Worm (Caenorhabditis elegans) whole organism, midembryonic: ENCODE measurements around the gene C17B7.3.
"Not testable (repeated sequence)": the region's sequence is repeated elsewhere in the genome, so short reads cannot be mapped to it uniquely, and the experiment has no call there.

Experiments
- T22C8.4 ChIP-seq: fragments of 200-800 bp; sonication (Bioruptor generic); IDR thresholded peaks from 2 replicates; pipeline ENCODE4 v1.3.6; 2022; ENCODE audit warnings: missing genetic modification characterization, missing compliant biosample characterization
- cog-1 ChIP-seq: sonication (generic microtip); optimal IDR thresholded peaks from 2 replicates; lab custom pipeline; 2016; ENCODE audit warnings: missing genetic modification characterization, missing compliant biosample characterization
- flt-1 ChIP-seq: fragments of 200-800 bp; sonication (Bioruptor generic); IDR thresholded peaks from 2 replicates; pipeline ENCODE4 v1.3.6; 2022; ENCODE audit warnings: missing genetic modification characterization, missing compliant biosample characterization
- klf-2 ChIP-seq: fragments of 200-800 bp; sonication (Bioruptor generic); conservative IDR thresholded peaks from 2 replicates; pipeline ENCODE4 v1.3.6; 2022; ENCODE audit warnings: missing genetic modification reagents, missing genetic modification characterization, missing compliant biosample characterization
- med-1 ChIP-seq: sonication (generic microtip); optimal IDR thresholded peaks from 2 replicates; lab custom pipeline; 2017; ENCODE audit warnings: missing genetic modification characterization, mild to moderate bottlenecking, missing compliant biosample characterization, antibody characterized with exemption, missing genetic modification reagents; ENCODE audit not compliant: insufficient read depth
- ref-1 ChIP-seq: fragments of 200-800 bp; sonication (Bioruptor generic); conservative IDR thresholded peaks from 2 replicates; pipeline ENCODE4 v1.3.6; 2022; ENCODE audit warnings: missing genetic modification reagents, missing genetic modification characterization, missing compliant biosample characterization
- tab-1 ChIP-seq: fragments of 200-800 bp; sonication (Bioruptor generic); IDR thresholded peaks from 2 replicates; pipeline ENCODE4 v1.3.6; 2022; ENCODE audit warnings: missing genetic modification characterization, missing compliant biosample characterization
- ztf-23 ChIP-seq: fragments of 200-800 bp; sonication (Bioruptor generic); IDR thresholded peaks from 2 replicates; pipeline ENCODE4 v1.3.6; 2022; ENCODE audit warnings: missing genetic modification reagents, missing genetic modification characterization, missing compliant biosample characterization
- ztf-29 ChIP-seq: fragments of 200-800 bp; sonication (Bioruptor generic); IDR thresholded peaks from 2 replicates; pipeline ENCODE4 v1.3.6; 2022; ENCODE audit warnings: missing genetic modification reagents, missing genetic modification characterization, missing compliant biosample characterization

C17B7.3 gene

DNA sequence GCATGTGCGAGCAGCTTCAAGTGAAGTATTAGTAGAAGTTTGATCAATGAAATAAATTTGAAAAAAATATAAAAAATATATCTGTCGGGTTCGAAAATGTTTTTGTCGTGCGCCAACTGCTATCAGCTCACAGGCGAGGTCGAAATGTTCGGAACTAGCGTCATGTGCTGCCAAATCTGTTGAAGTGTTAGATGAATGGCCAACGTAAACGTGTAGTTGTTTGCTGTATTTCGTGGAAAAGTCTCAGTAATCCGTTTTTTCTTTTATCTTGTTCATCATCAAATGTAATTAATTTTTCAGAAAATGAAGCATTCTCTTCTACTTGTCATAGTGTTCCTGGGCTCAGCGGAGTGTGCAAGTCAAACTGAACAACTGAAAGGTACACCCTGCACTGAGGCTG, 7.3 kb downstream of the C17B7.3 start, which contains the start of gene C17B7.15:
Gene C17B7.15, plus strand, starts transcription at position 301 of the 400 bp plus-strand sequence.
- TF ChIP-seq flt-1 (no peak), tab-1 (GFP tag; lab: Robert Waterston, UW) (no peak), ztf-29 (GFP tag; lab: Robert Waterston, UW) (no peak), cog-1 (no peak), ztf-23 (GFP tag; lab: Robert Waterston, UW) (no peak), ref-1 (GFP tag; lab: Robert Waterston, UW) (no peak), T22C8.4 (no peak), med-1 (GFP tag; lab: Kevin White, UChicago) (no peak), klf-2 (no peak)

DNA sequence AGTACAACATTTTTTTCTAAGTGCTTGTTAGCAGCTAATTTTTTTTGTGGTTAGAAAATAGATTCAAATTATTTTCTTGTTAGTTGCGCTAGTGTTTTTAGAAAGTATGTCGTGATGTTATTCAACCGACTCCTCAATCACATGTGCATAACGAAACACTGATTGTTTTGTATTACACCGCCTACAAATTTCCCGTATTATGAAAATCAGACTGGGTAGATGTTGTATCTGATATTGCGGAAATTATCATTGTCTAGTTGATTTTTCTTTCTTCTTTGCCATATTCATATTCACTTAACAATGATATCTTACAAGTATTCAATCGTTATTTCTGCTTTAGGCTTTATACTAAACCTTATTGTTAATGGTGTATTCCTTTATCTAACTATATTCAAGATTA, 8.7 kb downstream of the C17B7.3 start, which contains the start of gene str-63:
Gene str-63, plus strand, starts transcription at position 301 of the 400 bp plus-strand sequence.
- TF ChIP-seq flt-1 (no peak), tab-1 (GFP tag; lab: Robert Waterston, UW) (no peak), ref-1 (GFP tag; lab: Robert Waterston, UW) (no peak), cog-1 (no peak), ztf-29 (GFP tag; lab: Robert Waterston, UW) (no peak), med-1 (GFP tag; lab: Kevin White, UChicago) (no peak), klf-2 (no peak), ztf-23 (GFP tag; lab: Robert Waterston, UW) (no peak), T22C8.4 (no peak)

DNA sequence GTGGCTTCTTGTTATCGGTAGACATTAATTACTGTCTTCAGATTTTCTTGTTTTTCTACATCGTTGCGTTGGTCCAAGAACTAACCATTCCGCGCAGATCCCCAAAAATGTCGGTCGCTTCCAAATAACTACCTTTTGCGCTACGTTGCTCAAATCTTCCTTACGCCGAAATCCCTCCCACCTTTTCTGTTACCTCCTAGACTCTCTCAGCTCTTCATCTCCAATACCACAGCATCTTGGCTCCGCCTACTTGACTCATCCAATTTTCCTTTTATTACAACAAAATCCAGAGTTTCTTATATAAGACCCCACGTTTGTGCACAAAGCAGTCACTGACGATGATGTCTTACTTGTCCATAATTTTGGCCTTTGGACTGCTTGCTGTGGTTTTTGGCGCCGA, 10.3 kb downstream of the C17B7.3 start, which contains the start of gene C17B7.12:
Gene C17B7.12, plus strand, starts transcription at position 301 of the 400 bp plus-strand sequence.
- TF ChIP-seq T22C8.4 (no peak), ref-1 (GFP tag; lab: Robert Waterston, UW) (no peak), med-1 (GFP tag; lab: Kevin White, UChicago) (no peak), klf-2 (no peak), flt-1 (no peak), ztf-23 (GFP tag; lab: Robert Waterston, UW) (no peak), tab-1 (GFP tag; lab: Robert Waterston, UW) (no peak), ztf-29 (GFP tag; lab: Robert Waterston, UW) (no peak), cog-1 (no peak)

DNA sequence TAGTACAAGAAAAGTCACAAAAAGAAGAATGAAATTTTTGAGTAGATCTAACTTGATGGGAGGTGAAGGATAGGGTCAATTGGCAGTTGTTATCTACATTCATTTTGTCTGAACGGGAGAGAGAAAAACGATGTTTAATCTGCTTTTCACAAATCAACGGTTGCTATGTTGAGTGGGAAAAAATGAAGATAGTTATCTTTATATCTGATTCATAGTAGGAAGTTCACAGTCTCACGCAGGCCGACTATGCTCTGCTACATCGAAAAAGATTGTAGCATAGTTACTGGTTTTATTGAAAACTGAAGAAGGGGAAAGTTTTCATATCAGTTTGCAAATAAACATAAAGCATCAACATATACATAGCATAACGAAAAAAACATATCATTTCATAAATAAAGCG, 12.9 kb downstream of the C17B7.3 start:
- TF ChIP-seq klf-2 (no peak), cog-1 (no peak)

DNA sequence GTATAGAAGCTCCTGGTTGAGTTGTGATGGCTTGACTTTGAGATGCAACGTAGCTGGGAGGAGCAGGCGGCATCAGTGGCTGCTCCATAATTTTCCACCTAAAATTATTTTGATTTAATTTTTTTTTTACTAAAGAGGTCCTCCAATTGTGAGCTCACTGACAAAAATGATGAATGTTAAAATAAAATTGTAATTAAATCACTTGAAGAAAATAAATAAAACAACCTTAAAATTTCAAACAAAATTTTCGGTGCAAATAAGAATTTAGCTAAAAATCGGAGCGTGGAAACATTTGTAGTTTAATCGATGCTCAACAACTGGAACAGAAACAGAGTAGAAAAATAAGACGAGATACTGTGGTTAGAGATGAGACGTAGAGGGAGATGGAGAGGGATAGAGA, 14.5 kb downstream of the C17B7.3 start, which contains the start of gene scrm-3:
Gene scrm-3, minus strand, starts transcription at position 101 of the 400 bp plus-strand sequence.
- no peak for TF ChIP-seq flt-1
- no peak for TF ChIP-seq med-1 (GFP tag; lab: Kevin White, UChicago)
- TF ChIP-seq ztf-23 (GFP tag; lab: Robert Waterston, UW) = no peak

DNA sequence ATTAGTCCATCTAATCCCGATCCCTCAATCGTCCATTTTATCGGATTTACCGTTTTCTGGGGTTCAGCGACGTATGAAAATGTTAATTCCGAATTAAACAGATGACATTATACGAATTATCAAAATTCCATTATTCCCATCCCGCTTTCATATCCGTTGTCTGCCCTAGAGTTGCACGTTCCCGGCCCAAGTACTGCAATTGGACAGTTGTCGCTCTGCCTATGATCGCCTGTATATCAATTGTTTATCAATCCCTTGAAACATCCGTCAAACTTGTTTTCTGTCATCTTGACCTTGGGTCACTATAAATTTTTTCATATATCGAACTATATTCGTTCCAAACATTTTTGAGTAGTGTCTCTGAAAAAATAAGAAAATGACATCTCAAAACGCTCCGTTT, 15.7 kb downstream of the C17B7.3 start, which contains the start of gene C04E12.5:
Gene C04E12.5, plus strand, starts transcription at position 301 of the 400 bp plus-strand sequence.
- TF ChIP-seq flt-1 (no peak), cog-1 (no peak), klf-2 (no peak), tab-1 (GFP tag; lab: Robert Waterston, UW) (no peak), med-1 (GFP tag; lab: Kevin White, UChicago) (no peak), ztf-23 (GFP tag; lab: Robert Waterston, UW) (no peak), T22C8.4 (no peak), ztf-29 (GFP tag; lab: Robert Waterston, UW) (no peak)

DNA sequence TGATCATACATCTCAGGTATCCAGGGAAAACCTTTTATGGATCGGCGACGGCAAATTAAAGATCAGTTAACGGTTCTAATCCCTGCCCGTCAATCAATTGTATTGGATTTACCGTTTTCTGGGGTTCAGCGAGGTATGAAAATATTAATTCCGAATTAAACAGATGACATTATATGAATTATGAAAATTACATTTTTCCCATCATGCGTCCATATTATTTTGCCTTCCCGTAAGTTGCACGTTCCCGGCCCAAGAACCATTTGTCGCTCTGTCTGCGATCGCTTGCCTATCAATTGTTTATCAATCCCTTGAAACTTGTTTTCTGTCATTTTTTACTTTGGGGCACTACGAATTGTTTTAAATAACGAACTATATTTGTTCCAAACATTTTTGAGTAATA, 19.0 kb downstream of the C17B7.3 start:
- TF ChIP-seq flt-1 = no peak
- TF ChIP-seq cog-1 = no peak
- TF ChIP-seq med-1 (GFP tag; lab: Kevin White, UChicago) = no peak
- TF ChIP-seq tab-1 (GFP tag; lab: Robert Waterston, UW) = no peak
- no peak for TF ChIP-seq T22C8.4
- TF ChIP-seq ref-1 (GFP tag; lab: Robert Waterston, UW) = no peak
- no peak for TF ChIP-seq klf-2
- no peak for TF ChIP-seq ztf-23 (GFP tag; lab: Robert Waterston, UW)
- no peak for TF ChIP-seq ztf-29 (GFP tag; lab: Robert Waterston, UW)

DNA sequence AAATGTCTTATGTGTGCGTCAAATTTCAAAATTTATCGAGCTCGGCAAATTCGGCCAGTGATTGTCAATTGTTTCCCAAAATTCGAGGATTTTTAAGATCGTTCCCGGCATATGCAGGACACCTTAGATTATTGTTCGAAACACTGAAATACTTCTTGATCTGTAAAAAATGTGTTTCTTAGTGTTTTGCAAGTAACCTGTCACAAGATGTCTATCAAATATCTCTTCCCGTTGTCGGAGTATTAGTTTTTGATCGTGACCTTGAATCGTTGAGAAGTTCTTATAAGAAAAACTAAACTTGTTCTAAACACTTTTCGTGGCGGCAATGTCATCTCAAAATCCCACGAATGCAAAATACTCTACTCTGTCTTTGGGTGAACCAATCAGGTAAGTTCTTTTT, 19.9 kb downstream of the C17B7.3 start, which contains the start of gene C04E12.4:
Gene C04E12.4, plus strand, starts transcription at position 301 of the 400 bp plus-strand sequence.
- TF ChIP-seq klf-2 = no peak
- TF ChIP-seq ztf-23 (GFP tag; lab: Robert Waterston, UW) = no peak
- no peak for TF ChIP-seq cog-1
- TF ChIP-seq ztf-29 (GFP tag; lab: Robert Waterston, UW) = no peak
- no peak for TF ChIP-seq tab-1 (GFP tag; lab: Robert Waterston, UW)
- TF ChIP-seq T22C8.4 = no peak
- no peak for TF ChIP-seq flt-1
- TF ChIP-seq ref-1 (GFP tag; lab: Robert Waterston, UW) = no peak
- no peak for TF ChIP-seq med-1 (GFP tag; lab: Kevin White, UChicago)

DNA sequence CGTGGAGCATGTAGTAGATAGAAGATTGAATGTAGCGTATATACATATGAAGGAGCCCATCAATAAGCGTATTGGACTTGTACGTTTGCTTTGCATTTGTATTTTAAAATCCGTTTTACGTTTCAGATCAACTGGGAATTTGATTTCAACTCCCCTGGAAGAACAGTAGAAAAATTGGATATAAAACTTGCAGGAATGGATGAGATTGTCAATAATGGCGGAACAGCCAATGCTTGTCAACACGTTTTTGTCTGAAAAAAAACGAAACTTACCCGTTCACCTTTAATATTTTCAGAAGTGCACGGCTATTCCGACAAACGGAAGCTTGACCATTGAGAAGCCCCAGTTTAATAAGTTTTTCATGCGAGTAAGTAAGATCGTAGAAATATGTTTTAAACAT, 25.2 kb downstream of the C17B7.3 start, which contains the start of gene C04E12.2:
Gene C04E12.2, plus strand, starts transcription at position 301 of the 400 bp plus-strand sequence.
- not testable (repeated sequence) for TF ChIP-seq med-1 (GFP tag; lab: Kevin White, UChicago); flt-1; ref-1 (GFP tag; lab: Robert Waterston, UW)

DNA sequence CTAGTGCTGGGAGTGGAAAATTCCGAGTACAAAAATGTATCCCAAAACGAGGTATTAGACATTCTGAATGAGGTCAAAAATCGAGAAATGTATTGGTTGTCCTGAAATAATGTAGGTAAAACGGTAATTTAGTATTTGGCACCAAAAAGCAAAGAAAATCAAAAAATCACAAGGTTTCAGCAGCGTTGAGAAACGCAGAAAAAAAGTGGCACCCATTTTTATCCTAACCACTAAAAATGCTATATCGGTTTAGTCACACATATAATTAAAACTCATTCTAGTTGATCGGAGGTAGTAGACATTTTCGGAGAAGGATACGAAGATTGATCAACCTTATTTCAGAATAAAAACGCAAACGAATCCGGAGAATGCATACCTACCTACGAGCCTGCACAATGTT, 30.1 kb downstream of the C17B7.3 start, which contains the start of gene srx-121:
Gene srx-121, minus strand, starts transcription at position 101 of the 400 bp plus-strand sequence.
- no peak for TF ChIP-seq med-1 (GFP tag; lab: Kevin White, UChicago)
- TF ChIP-seq flt-1 = no peak
- TF ChIP-seq ztf-29 (GFP tag; lab: Robert Waterston, UW) = no peak
- TF ChIP-seq cog-1 = no peak
- TF ChIP-seq ztf-23 (GFP tag; lab: Robert Waterston, UW) = no peak
- TF ChIP-seq ref-1 (GFP tag; lab: Robert Waterston, UW) = no peak
- no peak for TF ChIP-seq tab-1 (GFP tag; lab: Robert Waterston, UW)
- TF ChIP-seq T22C8.4 = no peak
- TF ChIP-seq klf-2 = no peak
